Fruit fly (Drosophila melanogaster) whole organism, wandering third instar larva: ENCODE measurements around the gene bol.

ENCODE experiments used
- Dif ChIP-seq: fragments of 200-275, 200-300 bp; sonication (Bioruptor generic); optimal IDR thresholded peaks from 2 replicates; lab custom pipeline; 2018; ENCODE audit warnings: missing biosample characterization, missing genetic modification characterization; ENCODE audit not compliant: partially characterized antibody
- Vsx2 ChIP-seq: fragments of 200-300, 225-300 bp; sonication (Bioruptor generic); optimal IDR thresholded peaks from 2 replicates; lab custom pipeline; 2018; ENCODE audit warnings: missing biosample characterization, missing genetic modification characterization; ENCODE audit not compliant: partially characterized antibody
- dl ChIP-seq, 2 experiments: fragments of 175-275, 200-275 bp in 1 of 2; fragments of 200-275 bp in 1 of 2; sonication (Bioruptor generic); optimal IDR thresholded peaks; lab custom pipeline; 2018; ENCODE audit warnings: mild to moderate bottlenecking in 2 of 2, missing biosample characterization in 2 of 2, missing genetic modification characterization in 2 of 2, moderate library complexity in 2 of 2; ENCODE audit not compliant: partially characterized antibody in 2 of 2, insufficient read depth in 1 of 2

- TF ChIP-seq Vsx2 (no peak), Dif (no peak), dl (GFP tag; optimal IDR thresholded peaks at IDR 0.05; lab: Kevin White, UChicago; ENCODE audit: insufficient read depth in 1 of 2, partially characterized antibody in 2 of 2) (no peak)
Measured at dm6 chr3L:9119564-9119963, 14.6 kb downstream of the bol start.
